Worm (Caenorhabditis elegans) whole organism, L4 larva: ENCODE results near the gene sql-1.

Source experiments
- F37D6.2 ChIP-seq: sonication (generic microtip); optimal IDR thresholded peaks from 2 replicates; lab custom pipeline; 2016; ENCODE audit warnings: mild to moderate bottlenecking, missing genetic modification characterization, missing compliant biosample characterization
- F44E2.7 ChIP-seq: fragments of 200-800 bp; sonication (Bioruptor generic); IDR thresholded peaks from 2 replicates; pipeline ENCODE4 v2.1.2; 2022; ENCODE audit warnings: missing genetic modification characterization, missing compliant biosample characterization
- F49E8.2 ChIP-seq: sonication (generic microtip); optimal IDR thresholded peaks from 2 replicates; lab custom pipeline; 2016; ENCODE audit warnings: missing compliant biosample characterization, mild to moderate bottlenecking, missing genetic modification characterization, borderline replicate concordance
- R02D3.7 ChIP-seq: fragments of 150-350 bp; sonication (generic microtip); optimal IDR thresholded peaks from 3 replicates; lab custom pipeline; 2014; ENCODE audit warnings: missing biosample characterization, missing genetic modification characterization
- T20F7.1 ChIP-seq: fragments of 200-800 bp; sonication (Bioruptor generic); optimal IDR thresholded peaks from 2 replicates; lab custom pipeline; 2018; ENCODE audit warnings: mild to moderate bottlenecking, missing genetic modification characterization, missing compliant biosample characterization
- T26A8.4 ChIP-seq: fragments of 200-800 bp; sonication (Bioruptor generic); IDR thresholded peaks from 2 replicates; pipeline ENCODE4 v1.3.6; 2022; ENCODE audit warnings: missing genetic modification characterization, missing compliant biosample characterization
- Y75B8A.6 ChIP-seq: fragments of 200-800 bp; sonication (Bioruptor generic); IDR thresholded peaks from 2 replicates; pipeline ENCODE4 v1.3.6; 2022; ENCODE audit warnings: missing genetic modification reagents, missing genetic modification characterization, missing compliant biosample characterization
- ZK546.5 ChIP-seq, 2 experiments: sonication (generic microtip); optimal IDR thresholded peaks; 2 replicates each; lab custom pipeline; 2017; ENCODE audit warnings: missing biosample characterization in 2 of 2, missing genetic modification characterization in 2 of 2
- aly-2 ChIP-seq: sonication (generic microtip); optimal IDR thresholded peaks from 2 replicates; lab custom pipeline; 2018; ENCODE audit warnings: missing biosample characterization, missing genetic modification characterization
- attf-4 ChIP-seq: sonication (generic microtip); optimal IDR thresholded peaks from 3 replicates; lab custom pipeline; 2017; ENCODE audit warnings: missing biosample characterization, missing genetic modification characterization
- ceh-20 ChIP-seq: fragments of 200-800 bp; sonication (Bioruptor generic); IDR thresholded peaks from 2 replicates; pipeline ENCODE4 v1.3.6; 2022; ENCODE audit warnings: missing genetic modification reagents, missing genetic modification characterization, missing compliant biosample characterization
- ceh-28 ChIP-seq: fragments of 150-350 bp; optimal IDR thresholded peaks from 2 replicates; lab custom pipeline; 2014; ENCODE audit warnings: missing biosample characterization, missing genetic modification reagents, missing genetic modification characterization
- ceh-44 ChIP-seq: fragments of 200-800 bp; sonication (Bioruptor generic); IDR thresholded peaks from 2 replicates; pipeline ENCODE4 v1.3.6; 2022; ENCODE audit warnings: missing genetic modification reagents, missing genetic modification characterization, missing compliant biosample characterization
- daf-16 ChIP-seq, 3 experiments: sonication (generic microtip); optimal IDR thresholded peaks; 2 replicates each; lab custom pipeline; 2016 to 2017; ENCODE audit warnings: missing genetic modification characterization in 3 of 3, missing genetic modification reagents in 3 of 3, mild to moderate bottlenecking in 2 of 3, missing compliant biosample characterization in 2 of 3, missing biosample characterization in 1 of 3, moderate library complexity in 1 of 3
- egl-27 ChIP-seq: sonication (generic microtip); optimal IDR thresholded peaks from 3 replicates; lab custom pipeline; 2017; ENCODE audit warnings: missing biosample characterization, missing genetic modification reagents, missing genetic modification characterization
- fkh-10 ChIP-seq: fragments of 150-350 bp; optimal IDR thresholded peaks from 2 replicates; lab custom pipeline; 2014; ENCODE audit warnings: missing biosample characterization, missing genetic modification reagents, missing genetic modification characterization
- hlh-30 ChIP-seq: sonication (generic microtip); optimal IDR thresholded peaks from 2 replicates; lab custom pipeline; 2017; ENCODE audit warnings: antibody characterized with exemption, mild to moderate bottlenecking, missing genetic modification characterization, missing compliant biosample characterization; ENCODE audit not compliant: insufficient read depth
- hmg-1.1 ChIP-seq: fragments of 200-800 bp; sonication (Bioruptor generic); IDR thresholded peaks from 2 replicates; pipeline ENCODE4 v1.3.6; 2022; ENCODE audit warnings: missing genetic modification reagents, missing genetic modification characterization, missing compliant biosample characterization
- jun-1 ChIP-seq: fragments of 150-350 bp; optimal IDR thresholded peaks from 2 replicates; lab custom pipeline; 2014; ENCODE audit warnings: missing biosample characterization, missing genetic modification reagents, missing genetic modification characterization
- lim-7 ChIP-seq: fragments of 200-800 bp; sonication (Bioruptor generic); IDR thresholded peaks from 2 replicates; pipeline ENCODE4 v1.3.6; 2022; ENCODE audit warnings: missing genetic modification characterization, missing compliant biosample characterization
- lin-15B ChIP-seq: fragments of 150-350 bp; sonication (generic microtip); optimal IDR thresholded peaks from 3 replicates; lab custom pipeline; 2014; ENCODE audit warnings: missing biosample characterization, missing genetic modification characterization
- lsy-2 ChIP-seq, 2 experiments: fragments of 150-350 bp in 1 of 2; sonication (generic microtip) in 1 of 2; optimal IDR thresholded peaks; 2 replicates each; lab custom pipeline; 2014 to 2017; ENCODE audit warnings: missing biosample characterization in 2 of 2, missing genetic modification characterization in 2 of 2
- madf-9 ChIP-seq: fragments of 200-800 bp; sonication (Bioruptor generic); conservative IDR thresholded peaks from 2 replicates; pipeline ENCODE4 v1.3.6; 2022; ENCODE audit warnings: missing genetic modification reagents, missing genetic modification characterization, missing compliant biosample characterization
- mdt-29 ChIP-seq: fragments of 200-800 bp; sonication (Bioruptor generic); IDR thresholded peaks from 2 replicates; pipeline ENCODE4 v1.3.6; 2022; ENCODE audit warnings: missing genetic modification reagents, missing genetic modification characterization, missing compliant biosample characterization
- nhr-10 ChIP-seq: fragments of 150-350 bp; optimal IDR thresholded peaks from 2 replicates; lab custom pipeline; 2014; ENCODE audit warnings: missing biosample characterization, missing genetic modification characterization
- nhr-102 ChIP-seq: sonication (generic microtip); optimal IDR thresholded peaks from 2 replicates; lab custom pipeline; 2016; ENCODE audit warnings: mild to moderate bottlenecking, missing genetic modification characterization, moderate library complexity, missing compliant biosample characterization
- nhr-11 ChIP-seq: fragments of 150-350 bp; optimal IDR thresholded peaks from 2 replicates; lab custom pipeline; 2014; ENCODE audit warnings: missing biosample characterization, missing genetic modification characterization
- nhr-111 ChIP-seq: fragments of 200-800 bp; sonication (Bioruptor generic); optimal IDR thresholded peaks from 2 replicates; lab custom pipeline; 2018; ENCODE audit warnings: mild to moderate bottlenecking, missing genetic modification characterization, missing compliant biosample characterization
- nhr-237 ChIP-seq: sonication (generic microtip); optimal IDR thresholded peaks from 2 replicates; lab custom pipeline; 2017; ENCODE audit warnings: missing biosample characterization, missing genetic modification characterization
- nhr-25 ChIP-seq: sonication (generic microtip); optimal IDR thresholded peaks from 2 replicates; lab custom pipeline; 2017; ENCODE audit warnings: missing genetic modification characterization, mild to moderate bottlenecking, missing compliant biosample characterization, antibody characterized with exemption, moderate library complexity, borderline replicate concordance; ENCODE audit not compliant: insufficient read depth
- nhr-41 ChIP-seq: fragments of 200-800 bp; sonication (Bioruptor generic); IDR thresholded peaks from 2 replicates; pipeline ENCODE4 v1.3.6; 2022; ENCODE audit warnings: missing genetic modification reagents, missing genetic modification characterization, missing compliant biosample characterization
- nhr-6 ChIP-seq: fragments of 150-350 bp; optimal IDR thresholded peaks from 2 replicates; lab custom pipeline; 2014; ENCODE audit warnings: missing biosample characterization, missing genetic modification characterization
- nhr-76 ChIP-seq: fragments of 150-350 bp; optimal IDR thresholded peaks from 2 replicates; lab custom pipeline; 2014; ENCODE audit warnings: missing biosample characterization, missing genetic modification characterization
- pha-4 ChIP-seq, 2 experiments: fragments of 150-350 bp in 1 of 2; fragments of 200-800 bp in 1 of 2; sonication (Bioruptor generic) in 1 of 2; IDR thresholded peaks in 1 of 2; optimal IDR thresholded peaks in 1 of 2; 2 replicates each; pipeline versions ENCODE4 v1.3.6 to Lab custom; 2014 to 2022; ENCODE audit warnings: missing genetic modification characterization in 2 of 2, missing genetic modification reagents in 2 of 2, missing biosample characterization in 1 of 2, missing compliant biosample characterization in 1 of 2
- pqm-1 ChIP-seq: sonication (generic microtip); optimal IDR thresholded peaks from 2 replicates; lab custom pipeline; 2017; ENCODE audit warnings: missing biosample characterization, missing genetic modification characterization
- rbr-2 ChIP-seq: sonication (generic microtip); optimal IDR thresholded peaks from 2 replicates; lab custom pipeline; 2016; ENCODE audit warnings: missing genotype, missing genetic modification characterization, missing compliant biosample characterization
- sdz-12 ChIP-seq: fragments of 200-800 bp; sonication (Bioruptor generic); optimal IDR thresholded peaks from 2 replicates; lab custom pipeline; 2018; ENCODE audit warnings: mild to moderate bottlenecking, missing genetic modification characterization, missing compliant biosample characterization
- snpc-1.2 ChIP-seq: fragments of 200-800 bp; sonication (Bioruptor generic); IDR thresholded peaks from 2 replicates; pipeline ENCODE4 v1.3.6; 2022; ENCODE audit warnings: missing genetic modification reagents, missing genetic modification characterization, missing compliant biosample characterization
- spr-3 ChIP-seq: fragments of 200-800 bp; sonication (Bioruptor generic); optimal IDR thresholded peaks from 2 replicates; lab custom pipeline; 2018; ENCODE audit warnings: mild to moderate bottlenecking, missing genetic modification characterization, missing compliant biosample characterization
- tra-1 ChIP-seq: fragments of 200-800 bp; sonication (Bioruptor generic); IDR thresholded peaks from 2 replicates; pipeline ENCODE4 v1.3.6; 2022; ENCODE audit warnings: missing genetic modification reagents, missing genetic modification characterization, missing compliant biosample characterization
- unc-62 ChIP-seq, 3 experiments: fragments of 150-350 bp in 1 of 3; sonication (generic microtip); optimal IDR thresholded peaks in 2 of 3; peaks in 1 of 3; 1 replicate in 1 of 3; 2 replicates in 2 of 3; lab custom pipeline; 2014 to 2017; ENCODE audit warnings: missing biosample characterization in 3 of 3, missing genetic modification characterization in 3 of 3, missing genetic modification reagents in 3 of 3, missing genotype in 1 of 3
- vab-7 ChIP-seq: fragments of 200-800 bp; sonication (Bioruptor generic); IDR thresholded peaks from 2 replicates; pipeline ENCODE4 v1.3.6; 2022; ENCODE audit warnings: missing genetic modification reagents, missing genetic modification characterization, missing compliant biosample characterization
- zag-1 ChIP-seq: fragments of 150-350 bp; optimal IDR thresholded peaks from 2 replicates; lab custom pipeline; 2014; ENCODE audit warnings: missing biosample characterization, missing genetic modification characterization
- zfp-2 ChIP-seq: sonication (generic microtip); optimal IDR thresholded peaks from 2 replicates; lab custom pipeline; 2016; ENCODE audit warnings: mild to moderate bottlenecking, missing genetic modification characterization, missing compliant biosample characterization
- zfp-3 ChIP-seq: fragments of 200-800 bp; sonication (Bioruptor generic); conservative IDR thresholded peaks from 2 replicates; pipeline ENCODE4 v1.3.6; 2022; ENCODE audit warnings: missing genetic modification reagents, missing genetic modification characterization, missing compliant biosample characterization
- zip-2 ChIP-seq: fragments of 150-350 bp; optimal IDR thresholded peaks from 2 replicates; lab custom pipeline; 2014; ENCODE audit warnings: missing biosample characterization, missing genetic modification characterization

sql-1 gene

DNA sequence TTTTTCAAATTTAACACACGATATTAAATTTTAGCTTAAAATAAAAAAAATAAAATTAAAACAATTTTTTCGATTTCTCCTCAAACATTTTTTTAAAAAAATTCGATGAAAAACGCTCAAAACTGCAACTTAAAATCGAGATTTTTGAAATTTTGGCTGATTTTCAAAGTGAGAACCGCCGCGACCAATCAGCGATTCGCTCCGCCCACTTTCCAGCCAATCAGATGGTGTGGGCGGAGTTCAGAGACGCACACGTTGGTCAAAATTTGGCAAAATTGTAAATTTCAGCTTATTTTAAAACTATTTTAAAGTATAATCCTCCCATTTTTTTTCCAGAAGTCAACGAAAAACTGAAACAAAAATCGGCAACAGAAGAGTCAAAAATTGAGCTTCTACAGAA is 11.1 kb downstream of the sql-1 start:
- TF ChIP-seq unc-62 (GFP tag; optimal IDR thresholded peaks at IDR 0.05 in 1 of 2; lab: Kevin White, UChicago) (peak in 1 of 2 experiments; percentile 28), unc-62 (tag; optimal IDR thresholded peaks at IDR 0.05; lab: Kevin White, UChicago) (no peak), pqm-1 (tag; lab: Kevin White, UChicago) (no peak)

DNA sequence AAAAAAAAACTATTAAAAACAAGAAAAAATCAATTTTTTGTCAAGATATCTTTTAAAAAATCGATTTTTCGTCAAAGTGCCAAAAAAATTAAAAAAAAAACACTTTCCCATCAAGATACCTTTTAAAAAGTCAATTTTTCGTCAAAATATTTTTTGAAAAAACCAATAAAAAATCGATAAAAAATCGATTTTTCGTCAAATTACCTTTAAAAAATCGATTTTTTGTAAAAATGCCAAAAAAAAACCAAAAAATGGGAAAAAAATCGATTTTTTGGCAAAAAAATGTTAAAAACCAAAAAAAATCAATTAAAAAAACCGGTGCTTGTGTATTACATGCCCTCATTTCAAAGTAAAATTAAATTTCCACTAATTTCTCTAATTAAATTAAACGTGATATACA is 18.3 kb downstream of the sql-1 start:
- TF ChIP-seq ceh-44 (GFP tag; lab: Robert Waterston, UW): no peak
- peak; percentile 94 for TF ChIP-seq ceh-28 (tag; lab: Kevin White, UChicago)

DNA sequence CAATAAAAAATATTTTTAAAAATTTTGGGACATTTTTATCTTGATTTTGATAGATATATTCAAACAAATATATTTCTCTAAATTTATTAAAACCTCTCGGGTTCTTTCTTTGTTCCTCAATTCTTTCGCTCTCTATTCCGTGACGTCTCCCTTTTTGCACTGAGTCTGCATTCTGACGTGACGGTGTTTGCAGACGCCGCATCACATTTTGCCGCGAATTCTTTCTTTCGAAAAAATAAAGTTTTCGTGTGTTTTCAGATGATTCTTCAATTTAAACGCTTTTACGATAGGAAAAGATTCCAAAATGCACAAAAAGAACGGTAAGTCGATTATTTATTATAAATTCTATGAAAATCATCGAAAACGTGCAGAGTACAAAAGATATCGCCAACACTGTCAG is 28.7 kb downstream of the sql-1 start:
- TF ChIP-seq T20F7.1 (GFP tag; lab: Kevin White, UChicago) (no peak), Y75B8A.6 (GFP tag; lab: Robert Waterston, UW) (no peak), spr-3 (GFP tag; lab: Kevin White, UChicago) (no peak), F49E8.2 (tag; lab: Kevin White, UChicago) (no peak), nhr-111 (no peak), R02D3.7 (tag; lab: Kevin White, UChicago) (no peak), mdt-29 (GFP tag; lab: Robert Waterston, UW) (no peak), unc-62 (GFP tag; optimal IDR thresholded peaks at IDR 0.05 in 1 of 2; lab: Kevin White, UChicago) (no peak), unc-62 (tag; optimal IDR thresholded peaks at IDR 0.05; lab: Kevin White, UChicago) (no peak), nhr-25 (tag; lab: Kevin White, UChicago) (no peak), nhr-10 (tag; lab: Kevin White, UChicago) (no peak), ceh-20 (no peak), attf-4 (tag; lab: Kevin White, UChicago) (no peak), F37D6.2 (tag; lab: Kevin White, UChicago) (no peak), nhr-76 (tag; lab: Kevin White, UChicago) (no peak), tra-1 (GFP tag; lab: Robert Waterston, UW) (no peak), pha-4 (GFP tag; IDR thresholded peaks at IDR 0.05; lab: Robert Waterston, UW) (no peak), pha-4 (tag; optimal IDR thresholded peaks at IDR 0.05; lab: Kevin White, UChicago) (no peak), nhr-237 (no peak), vab-7 (GFP tag; lab: Robert Waterston, UW) (0 out of 2 replicates have a peak, but pooled peaks have one; percentile 8), sdz-12 (GFP tag; lab: Kevin White, UChicago) (no peak), zip-2 (tag; lab: Kevin White, UChicago) (no peak), F44E2.7 (GFP tag; lab: Robert Waterston, UW) (no peak), lsy-2 (tag; optimal IDR thresholded peaks at IDR 0.05; lab: Kevin White, UChicago) (peak in 1 of 2 experiments; percentile 53), hlh-30 (tag; lab: Kevin White, UChicago) (no peak), snpc-1.2 (GFP tag; lab: Robert Waterston, UW) (no peak), madf-9 (GFP tag; lab: Robert Waterston, UW) (no peak), rbr-2 (peak; percentile 8), lin-15B (tag; lab: Kevin White, UChicago) (no peak), fkh-10 (GFP tag; lab: Kevin White, UChicago) (no peak), daf-16 (GFP tag; optimal IDR thresholded peaks at IDR 0.05; lab: Kevin White, UChicago) (no peak), daf-16 (tag; optimal IDR thresholded peaks at IDR 0.05; lab: Kevin White, UChicago) (no peak), aly-2 (tag; lab: Kevin White, UChicago) (no peak), jun-1 (no peak), egl-27 (tag; lab: Kevin White, UChicago) (no peak), zag-1 (tag; lab: Kevin White, UChicago) (no peak), nhr-6 (tag; lab: Kevin White, UChicago) (no peak), T26A8.4 (0 out of 2 replicates have a peak, but pooled peaks have one; percentile 23), nhr-11 (tag; lab: Kevin White, UChicago) (no peak), nhr-41 (no peak), ZK546.5 (tag; optimal IDR thresholded peaks at IDR 0.05; lab: Kevin White, UChicago) (no peak), lim-7 (no peak), zfp-2 (tag; lab: Kevin White, UChicago) (no peak), zfp-3 (GFP tag; lab: Robert Waterston, UW) (no peak), nhr-102 (tag; lab: Kevin White, UChicago) (no peak), hmg-1.1 (GFP tag; lab: Robert Waterston, UW) (peak; percentile 69)
